Worm (Caenorhabditis elegans) whole organism, midembryonic: ENCODE results near the gene Y73C8B.9.

Source experiments
- T22C8.4 ChIP-seq: fragments of 200-800 bp; sonication (Bioruptor generic); IDR thresholded peaks from 2 replicates; pipeline ENCODE4 v1.3.6; 2022; ENCODE audit warnings: missing genetic modification characterization, missing compliant biosample characterization
- ztf-23 ChIP-seq: fragments of 200-800 bp; sonication (Bioruptor generic); IDR thresholded peaks from 2 replicates; pipeline ENCODE4 v1.3.6; 2022; ENCODE audit warnings: missing genetic modification reagents, missing genetic modification characterization, missing compliant biosample characterization

DNA sequence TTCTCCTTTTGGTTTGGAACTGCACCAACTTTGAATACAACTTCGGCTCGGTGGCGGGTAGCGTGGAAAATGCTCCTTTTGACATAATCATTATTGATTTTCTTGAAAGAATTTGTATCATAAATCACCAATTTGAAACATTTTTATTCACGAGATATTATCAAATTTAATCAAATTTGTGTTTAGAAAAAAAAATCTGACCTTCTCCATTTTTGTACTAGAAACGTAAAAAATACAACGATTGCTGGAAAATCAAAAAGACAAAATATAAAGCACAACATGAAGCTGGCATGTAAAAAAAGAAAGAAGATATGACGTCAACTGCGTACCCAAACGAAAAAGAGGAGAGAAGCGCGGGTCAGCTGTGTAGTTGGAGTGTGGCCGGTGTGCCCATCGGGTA is 7.0 kb downstream of the Y73C8B.9 start, which contains the start of gene K08D9.4:
- TF ChIP-seq T22C8.4 (GFP tag; lab: Robert Waterston, UW) (no peak), ztf-23 (GFP tag; lab: Robert Waterston, UW) (no peak)
